Comparison of ENCODE assay signal across 5 fruit fly cellular contexts in the genomic region with DNA sequence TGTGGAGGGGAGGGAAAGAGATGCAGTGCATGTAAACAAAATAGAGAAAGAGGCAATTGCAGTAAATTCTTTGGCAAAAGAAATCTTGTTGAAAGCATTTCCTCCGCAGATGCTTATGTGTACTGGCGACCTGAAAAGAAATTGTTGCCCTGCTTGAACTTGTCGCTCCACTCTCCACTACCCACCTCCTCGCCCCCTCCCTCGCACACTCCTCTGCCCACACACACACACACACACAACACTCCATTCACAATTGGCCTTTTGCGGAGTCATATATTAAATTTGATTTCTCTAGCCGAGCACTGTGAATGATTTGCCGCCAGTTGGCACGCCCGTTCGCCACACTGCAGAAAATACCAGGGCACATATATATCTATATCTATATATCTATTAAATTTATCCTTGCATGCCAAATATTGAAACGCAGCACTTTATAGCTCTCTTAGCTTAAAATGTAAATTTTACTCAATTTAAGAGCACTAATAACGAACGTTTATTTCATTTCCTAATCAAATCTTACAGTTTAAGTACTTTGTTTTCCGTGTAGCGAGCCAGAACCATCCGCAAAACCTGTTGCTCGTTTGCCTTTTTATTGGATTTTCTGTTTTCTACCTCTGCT.
TF ChIP-seq lines count a peak whose summit lies in the region.

No protein-coding gene starts in this region.

- no peak for TF ChIP-seq CTCF in whole organism, embryonic (GFP tag; optimal IDR thresholded peaks at IDR 0.05; lab: Kevin White, UChicago)

TF ChIP-seq in whole organism, adult, 20 proteins besides CTCF, POLR2A, EP300 and RAD21:
- peak; percentile 19 for TF ChIP-seq CG7045 (GFP tag; optimal IDR thresholded peaks at IDR 0.05; lab: Kevin White, UChicago)
- no peak for TF ChIP-seq CG1620 (GFP tag; optimal IDR thresholded peaks at IDR 0.05; lab: Kevin White, UChicago)
- peak in 1 of 2 experiments; percentile 53 for TF ChIP-seq cnc (optimal IDR thresholded peaks at IDR 0.05; lab: Kevin White, UChicago)
- peak; percentile 48 for TF ChIP-seq CG14711 (tag; optimal IDR thresholded peaks at IDR 0.05; lab: Kevin White, UChicago)
- TF ChIP-seq Crg-1 (GFP tag; optimal IDR thresholded peaks at IDR 0.05; lab: Kevin White, UChicago) = no peak
- TF ChIP-seq kay (GFP tag; lab: Kevin White, UChicago; ENCODE audit: borderline replicate concordance) = no peak
- peak; percentile 6 for TF ChIP-seq bab1 (GFP tag; optimal IDR thresholded peaks at IDR 0.05; lab: Kevin White, UChicago)
- TF ChIP-seq tj (GFP tag; optimal IDR thresholded peaks at IDR 0.05; lab: Kevin White, UChicago) = no peak
- no peak for TF ChIP-seq CG11617 (GFP tag; optimal IDR thresholded peaks at IDR 0.05; lab: Kevin White, UChicago)
- TF ChIP-seq CG5204 (GFP tag; optimal IDR thresholded peaks at IDR 0.05; lab: Kevin White, UChicago) = peak; percentile 1
- no peak for TF ChIP-seq Hr96 (GFP tag; optimal IDR thresholded peaks at IDR 0.05; lab: Kevin White, UChicago)

TF ChIP-seq in whole organism, embryonic, 481 proteins besides CTCF, POLR2A, EP300 and RAD21 (continues in another document):
- TF ChIP-seq BEAF-32 (GFP tag; optimal IDR thresholded peaks at IDR 0.05; lab: Kevin White, UChicago) (no peak), NC2α (GFP tag; optimal IDR thresholded peaks at IDR 0.05; lab: Kevin White, UChicago) (peak; percentile 19), Stat92E (GFP tag; optimal IDR thresholded peaks at IDR 0.05; lab: Kevin White, UChicago) (no peak), CG3065 (GFP tag; optimal IDR thresholded peaks at IDR 0.05; lab: Kevin White, UChicago) (no peak), Awh (GFP tag; IDR thresholded peaks at IDR 0.05; lab: Robert Waterston, UW) (no peak), Hr39 (optimal IDR thresholded peaks at IDR 0.05; lab: Kevin White, UChicago) (no peak), zfh2 (GFP tag; optimal IDR thresholded peaks at IDR 0.05; lab: Kevin White, UChicago) (peak; percentile 57), CG16779 (GFP tag; IDR thresholded peaks at IDR 0.05; lab: Robert Waterston, UW) (peak; percentile 62), GATAe (GFP tag; conservative IDR thresholded peaks at IDR 0.05; lab: Robert Waterston, UW) (peak; percentile 26; the same call in 1 of the 2 replicates), CG12155 (GFP tag; optimal IDR thresholded peaks at IDR 0.05; lab: Kevin White, UChicago) (peak; percentile 60), gcm (GFP tag; optimal IDR thresholded peaks at IDR 0.05; lab: Kevin White, UChicago) (no peak), CG32767 (GFP tag; IDR thresholded peaks at IDR 0.05; lab: Robert Waterston, UW) (no peak), Sox100B (GFP tag; optimal IDR thresholded peaks at IDR 0.05; lab: Kevin White, UChicago) (peak; percentile 50), CG14965 (GFP tag; optimal IDR thresholded peaks at IDR 0.05; lab: Kevin White, UChicago; ENCODE audit: borderline replicate concordance) (no peak), CG4617 (GFP tag; optimal IDR thresholded peaks at IDR 0.05; lab: Kevin White, UChicago; ENCODE audit: borderline replicate concordance) (no peak), z (GFP tag; IDR thresholded peaks at IDR 0.05; lab: Robert Waterston, UW) (no peak), CG17568 (GFP tag; optimal IDR thresholded peaks at IDR 0.05; lab: Kevin White, UChicago) (no peak), CG13624 (GFP tag; optimal IDR thresholded peaks at IDR 0.05; lab: Kevin White, UChicago) (peak; percentile 66)

TF ChIP-seq in whole organism, prepupa, 60 proteins besides CTCF, POLR2A, EP300 and RAD21 (continues in another document):
- TF ChIP-seq Hr39 (GFP tag; optimal IDR thresholded peaks at IDR 0.05; lab: Kevin White, UChicago) (peak; percentile 59), OdsH (GFP tag; optimal IDR thresholded peaks at IDR 0.05; lab: Kevin White, UChicago) (peak; percentile 68), CG10631 (GFP tag; optimal IDR thresholded peaks at IDR 0.05; lab: Kevin White, UChicago) (peak; percentile 57), achi (GFP tag; optimal IDR thresholded peaks at IDR 0.05; lab: Kevin White, UChicago) (peak; percentile 61), cyc (GFP tag; optimal IDR thresholded peaks at IDR 0.05; lab: Kevin White, UChicago) (peak; percentile 52), Hr38 (GFP tag; optimal IDR thresholded peaks at IDR 0.05; lab: Kevin White, UChicago) (no peak), CG9139 (GFP tag; optimal IDR thresholded peaks at IDR 0.05; lab: Kevin White, UChicago) (no peak), Eip93F (GFP tag; optimal IDR thresholded peaks at IDR 0.05; lab: Kevin White, UChicago) (no peak), eg (GFP tag; IDR thresholded peaks at IDR 0.05; lab: Robert Waterston, UW) (peak; percentile 86), pdm3 (GFP tag; optimal IDR thresholded peaks at IDR 0.05; lab: Kevin White, UChicago) (peak; percentile 65), dac (GFP tag; optimal IDR thresholded peaks at IDR 0.05; lab: Kevin White, UChicago) (peak; percentile 70), dsx (GFP tag; optimal IDR thresholded peaks at IDR 0.05; lab: Kevin White, UChicago; ENCODE audit: poor library complexity, severe bottlenecking) (no peak), Smox (GFP tag; optimal IDR thresholded peaks at IDR 0.05; lab: Kevin White, UChicago) (no peak), Ets96B (tag; optimal IDR thresholded peaks at IDR 0.05; lab: Kevin White, UChicago) (peak; percentile 73), CG10669 (GFP tag; optimal IDR thresholded peaks at IDR 0.05; lab: Kevin White, UChicago) (peak; percentile 70), topi (GFP tag; optimal IDR thresholded peaks at IDR 0.05; lab: Kevin White, UChicago) (peak; percentile 66), Sox14 (GFP tag; optimal IDR thresholded peaks at IDR 0.05; lab: Kevin White, UChicago) (peak; percentile 76), CG16779 (tag; optimal IDR thresholded peaks at IDR 0.05; lab: Kevin White, UChicago) (peak; percentile 11), CG15336 (GFP tag; IDR thresholded peaks at IDR 0.05; lab: Robert Waterston, UW) (peak; percentile 89)

TF ChIP-seq in whole organism, pupa, 21 proteins besides CTCF, POLR2A, EP300 and RAD21 (continues in another document):
- peak; percentile 77 for TF ChIP-seq CG32121 (GFP tag; IDR thresholded peaks at IDR 0.05; lab: Robert Waterston, UW)
- peak; percentile 76 for TF ChIP-seq CG9948 (tag; optimal IDR thresholded peaks at IDR 0.05; lab: Kevin White, UChicago)
- TF ChIP-seq CG12605 (GFP tag; IDR thresholded peaks at IDR 0.05; lab: Robert Waterston, UW) = peak; percentile 75; the same call in 1 of the 2 replicates
- TF ChIP-seq CG8301 (tag; optimal IDR thresholded peaks at IDR 0.05; lab: Kevin White, UChicago) = peak; percentile 93
- no peak for TF ChIP-seq EcR (GFP tag; optimal IDR thresholded peaks at IDR 0.05; lab: Kevin White, UChicago)
- TF ChIP-seq CG10348 (GFP tag; IDR thresholded peaks at IDR 0.05; lab: Robert Waterston, UW) = peak; percentile 12; the same call in 1 of the 2 replicates
- peak; percentile 46; the same call in 1 of the 2 replicates for TF ChIP-seq rn (GFP tag; IDR thresholded peaks at IDR 0.05; lab: Robert Waterston, UW)
- TF ChIP-seq D1 (tag; optimal IDR thresholded peaks at IDR 0.05; lab: Kevin White, UChicago) = peak; percentile 60
- peak; percentile 94 for TF ChIP-seq CG14655 (GFP tag; optimal IDR thresholded peaks at IDR 0.05; lab: Kevin White, UChicago)
- no peak for TF ChIP-seq CG34367 (tag; optimal IDR thresholded peaks at IDR 0.05; lab: Kevin White, UChicago)
- peak; percentile 32 for TF ChIP-seq Pif1B (GFP tag; optimal IDR thresholded peaks at IDR 0.05; lab: Kevin White, UChicago)
- TF ChIP-seq CG15710 (tag; optimal IDR thresholded peaks at IDR 0.05; lab: Kevin White, UChicago) = peak; percentile 46
- peak; percentile 75 for TF ChIP-seq Pif1A (GFP tag; optimal IDR thresholded peaks at IDR 0.05; lab: Kevin White, UChicago)
- TF ChIP-seq CG8159 (tag; optimal IDR thresholded peaks at IDR 0.05; lab: Kevin White, UChicago) = peak; percentile 74
- TF ChIP-seq Snoo (tag; optimal IDR thresholded peaks at IDR 0.05; lab: Kevin White, UChicago) = peak; percentile 32
- peak; percentile 77 for TF ChIP-seq fd96Ca (GFP tag; IDR thresholded peaks at IDR 0.05; lab: Robert Waterston, UW)
- TF ChIP-seq gl (tag; optimal IDR thresholded peaks at IDR 0.05; lab: Kevin White, UChicago) = no peak
- TF ChIP-seq Ets98B (GFP tag; IDR thresholded peaks at IDR 0.05; lab: Robert Waterston, UW) = peak; percentile 77
- TF ChIP-seq CG13204 (GFP tag; optimal IDR thresholded peaks at IDR 0.05; lab: Kevin White, UChicago) = no peak
- TF ChIP-seq CG4496 (GFP tag; IDR thresholded peaks at IDR 0.05; lab: Robert Waterston, UW) = peak; percentile 90

TF ChIP-seq in whole organism, wandering third instar larva, 38 proteins besides CTCF, POLR2A, EP300 and RAD21 (continues in another document):
- TF ChIP-seq pan (optimal IDR thresholded peaks at IDR 0.05; lab: Kevin White, UChicago) (no peak), Rel (GFP tag; optimal IDR thresholded peaks at IDR 0.05; lab: Kevin White, UChicago) (no peak), Rel (tag; optimal IDR thresholded peaks at IDR 0.05; lab: Kevin White, UChicago) (peak; percentile 4), lola (GFP tag; optimal IDR thresholded peaks at IDR 0.05; lab: Kevin White, UChicago) (no peak), CrebA (GFP tag; optimal IDR thresholded peaks at IDR 0.05; lab: Kevin White, UChicago; ENCODE audit: borderline replicate concordance) (no peak), woc (GFP tag; optimal IDR thresholded peaks at IDR 0.05; lab: Kevin White, UChicago) (peak; percentile 34), Abd-B (GFP tag; optimal IDR thresholded peaks at IDR 0.05; lab: Kevin White, UChicago) (no peak), Sp1 (GFP tag; optimal IDR thresholded peaks at IDR 0.05; lab: Kevin White, UChicago) (peak; percentile 77), Vsx2 (GFP tag; optimal IDR thresholded peaks at IDR 0.05; lab: Kevin White, UChicago; ENCODE audit: partially characterized antibody) (no peak), HLH106 (tag; optimal IDR thresholded peaks at IDR 0.05; lab: Kevin White, UChicago) (peak; percentile 81), foxo (GFP tag; optimal IDR thresholded peaks at IDR 0.05; lab: Kevin White, UChicago) (peak; percentile 20 to 76), Jra (GFP tag; optimal IDR thresholded peaks at IDR 0.05; lab: Kevin White, UChicago) (no peak), tai (GFP tag; optimal IDR thresholded peaks at IDR 0.05; lab: Kevin White, UChicago) (no peak), CG9705 (GFP tag; optimal IDR thresholded peaks at IDR 0.05; lab: Kevin White, UChicago) (peak; percentile 50), h (GFP tag; optimal IDR thresholded peaks at IDR 0.05; lab: Kevin White, UChicago) (peak; percentile 79), OdsH (GFP tag; optimal IDR thresholded peaks at IDR 0.05; lab: Kevin White, UChicago) (peak; percentile 75), brk (GFP tag; optimal IDR thresholded peaks at IDR 0.05; lab: Kevin White, UChicago) (no peak), jim (GFP tag; optimal IDR thresholded peaks at IDR 0.05; lab: Kevin White, UChicago) (no peak), Hr78 (GFP tag; optimal IDR thresholded peaks at IDR 0.05; lab: Kevin White, UChicago) (peak; percentile 27), ey (GFP tag; optimal IDR thresholded peaks at IDR 0.05; lab: Kevin White, UChicago) (peak; percentile 71), Hnf4 (GFP tag; optimal IDR thresholded peaks at IDR 0.05; lab: Kevin White, UChicago) (peak; percentile 63), Dfd (GFP tag; optimal IDR thresholded peaks at IDR 0.05; lab: Kevin White, UChicago) (no peak), sv (GFP tag; optimal IDR thresholded peaks at IDR 0.05; lab: Kevin White, UChicago) (peak; percentile 60)
